Fruit fly (Drosophila melanogaster) whole organism: ENCODE results near the gene Irbp.

Experiments
- EcR ChIP-seq, 2 experiments: fragments of >200 bp; optimal IDR thresholded peaks; 2 replicates each; lab custom pipeline; 2017; ENCODE audit warnings: missing biosample characterization in 2 of 2, missing genetic modification characterization in 2 of 2, missing genetic modification reagents in 2 of 2
- pan ChIP-seq: fragments of >200 bp; optimal IDR thresholded peaks from 2 replicates; lab custom pipeline; 2017
- psq ChIP-seq: fragments of >200 bp; optimal IDR thresholded peaks from 2 replicates; lab custom pipeline; 2017
- usp ChIP-seq: fragments of >200 bp; optimal IDR thresholded peaks from 2 replicates; lab custom pipeline; 2017; ENCODE audit warnings: missing biosample characterization, missing genetic modification characterization, mixed read lengths

dm6 chr3R:11429814-11430213 is 20.0 kb downstream of the Irbp start, which contains the start of gene Dtd:
- TF ChIP-seq pan (lab: Kevin White, UChicago), result no peak
- no peak for TF ChIP-seq usp
- no peak for TF ChIP-seq EcR (GFP tag; optimal IDR thresholded peaks at IDR 0.05; lab: Kevin White, UChicago)
- no peak for TF ChIP-seq psq (lab: Kevin White, UChicago)
